7 worm cellular contexts compared by ENCODE assay signal in genomic region chrX:12631446-12631845, ce11.
TF ChIP-seq lines count a peak whose summit lies in the region.

No protein-coding gene starts in this region.

TF ChIP-seq in whole organism, L1 larva, 84 proteins besides CTCF, POLR2A, EP300 and RAD21:
- peak; percentile 44 for TF ChIP-seq fkh-10 (GFP tag; optimal IDR thresholded peaks at IDR 0.05; lab: Kevin White, UChicago)
- TF ChIP-seq zag-1 (tag; optimal IDR thresholded peaks at IDR 0.05; lab: Kevin White, UChicago) = peak; percentile 10
- TF ChIP-seq lin-14 (GFP tag; optimal IDR thresholded peaks at IDR 0.05; lab: Kevin White, UChicago) = peak; percentile 49
- TF ChIP-seq ceh-88 (GFP tag; IDR thresholded peaks at IDR 0.05; lab: Robert Waterston, UW) = no peak

TF ChIP-seq in whole organism, L2 larva, 48 proteins besides CTCF, POLR2A, EP300 and RAD21:
- TF ChIP-seq F13H6.1 (tag; optimal IDR thresholded peaks at IDR 0.05; lab: Kevin White, UChicago) = peak; percentile 9
- no peak for TF ChIP-seq blmp-1 (tag; optimal IDR thresholded peaks at IDR 0.05; lab: Kevin White, UChicago; ENCODE audit: insufficient read depth)
- TF ChIP-seq C34F6.9 (tag; optimal IDR thresholded peaks at IDR 0.05; lab: Kevin White, UChicago) = peak; percentile 9

TF ChIP-seq in whole organism, L3 larva, 47 proteins besides CTCF, POLR2A, EP300 and RAD21:
- peak; percentile 65 for TF ChIP-seq fkh-10 (GFP tag; optimal IDR thresholded peaks at IDR 0.05; lab: Kevin White, UChicago)
- no peak for TF ChIP-seq eor-1 (tag; optimal IDR thresholded peaks at IDR 0.05; lab: Kevin White, UChicago)

TF ChIP-seq in whole organism, L4 larva, 104 proteins besides CTCF, POLR2A, EP300 and RAD21 (continues in another document):
- peak; percentile 58; the same call in 1 of the 2 replicates for TF ChIP-seq ctbp-1 (GFP tag; IDR thresholded peaks at IDR 0.05; lab: Robert Waterston, UW)
- TF ChIP-seq T20F7.1 (GFP tag; optimal IDR thresholded peaks at IDR 0.05; lab: Kevin White, UChicago) = no peak
- TF ChIP-seq mxl-2 (GFP tag; conservative IDR thresholded peaks at IDR 0.05; lab: Robert Waterston, UW) = no peak
- no peak for TF ChIP-seq ceh-28 (tag; optimal IDR thresholded peaks at IDR 0.05; lab: Kevin White, UChicago)
- no peak for TF ChIP-seq skn-1 (tag; optimal IDR thresholded peaks at IDR 0.05; lab: Kevin White, UChicago)
- no peak for TF ChIP-seq rbr-2 (tag; optimal IDR thresholded peaks at IDR 0.05; lab: Kevin White, UChicago)
- peak; percentile 67 for TF ChIP-seq fkh-10 (GFP tag; optimal IDR thresholded peaks at IDR 0.05; lab: Kevin White, UChicago)
- TF ChIP-seq ZK546.5 (tag; optimal IDR thresholded peaks at IDR 0.05; lab: Kevin White, UChicago) = no peak
- TF ChIP-seq nhr-102 (tag; optimal IDR thresholded peaks at IDR 0.05; lab: Kevin White, UChicago) = no peak
- TF ChIP-seq nhr-10 (tag; optimal IDR thresholded peaks at IDR 0.05; lab: Kevin White, UChicago) = no peak
- no peak for TF ChIP-seq php-3 (GFP tag; IDR thresholded peaks at IDR 0.05; lab: Robert Waterston, UW)
- TF ChIP-seq lin-15B (tag; optimal IDR thresholded peaks at IDR 0.05; lab: Kevin White, UChicago) = no peak
- no peak for TF ChIP-seq cey-2 (tag; optimal IDR thresholded peaks at IDR 0.05; lab: Kevin White, UChicago; ENCODE audit: borderline replicate concordance, insufficient read depth)
- TF ChIP-seq lsy-2 (tag; optimal IDR thresholded peaks at IDR 0.05; lab: Kevin White, UChicago) = peak in 1 of 2 experiments; percentile 17
- TF ChIP-seq lim-7 (GFP tag; IDR thresholded peaks at IDR 0.05; lab: Robert Waterston, UW) = no peak
- no peak for TF ChIP-seq unc-39 (tag; optimal IDR thresholded peaks at IDR 0.05; lab: Kevin White, UChicago)
- no peak for TF ChIP-seq mep-1 (tag; optimal IDR thresholded peaks at IDR 0.05; lab: Kevin White, UChicago)
- no peak for TF ChIP-seq mdt-29 (GFP tag; IDR thresholded peaks at IDR 0.05; lab: Robert Waterston, UW)
- TF ChIP-seq ceh-82 (tag; optimal IDR thresholded peaks at IDR 0.05; lab: Kevin White, UChicago) = no peak
- no peak for TF ChIP-seq nhr-41 (GFP tag; IDR thresholded peaks at IDR 0.05; lab: Robert Waterston, UW)
- TF ChIP-seq set-16 (GFP tag; IDR thresholded peaks at IDR 0.05; lab: Robert Waterston, UW) = no peak

TF ChIP-seq in whole organism, late embryonic, 69 proteins besides CTCF, POLR2A, EP300 and RAD21:
- TF ChIP-seq tbx-2 (tag; optimal IDR thresholded peaks at IDR 0.05; lab: Kevin White, UChicago) (no peak), unc-42 (tag; optimal IDR thresholded peaks at IDR 0.05; lab: Kevin White, UChicago) (peak; percentile 81)

TF ChIP-seq in whole organism, mixed stage, embryonic, 35 proteins besides CTCF, POLR2A, EP300 and RAD21:
- TF ChIP-seq nhr-28 (tag; optimal IDR thresholded peaks at IDR 0.05; lab: Kevin White, UChicago) = no peak
- TF ChIP-seq ztf-11 (tag; optimal IDR thresholded peaks at IDR 0.05; lab: Kevin White, UChicago) = no peak
- peak; percentile 54 for TF ChIP-seq ces-1 (GFP tag; optimal IDR thresholded peaks at IDR 0.05; lab: Kevin White, UChicago)

TF ChIP-seq in whole organism, young adult, 124 proteins besides CTCF, POLR2A, EP300 and RAD21:
- TF ChIP-seq somi-1 (GFP tag; optimal IDR thresholded peaks at IDR 0.05; lab: Kevin White, UChicago) = peak; percentile 13
- no peak for TF ChIP-seq rcor-1 (GFP tag; IDR thresholded peaks at IDR 0.05; lab: Robert Waterston, UW)
